Worm (Caenorhabditis elegans): ENCODE results near the gene aldo-1.
A peak's percentile ranks its signal among the peaks of the same experiment; 100 is the strongest.

The aldo-1 gene

ce11 chrIII:13606016-13606530 lies 41.3 kb upstream of the aldo-1 start, which contains the start of gene act-5 (continued):
- TF ChIP-seq madf-9 (GFP tag; conservative IDR thresholded peaks at IDR 0.05) (no peak), lsy-2 (tag; optimal IDR thresholded peaks at IDR 0.05) (no peak), ceh-44 (GFP tag; IDR thresholded peaks at IDR 0.05) (no peak), snpc-1.2 (GFP tag; IDR thresholded peaks at IDR 0.05) (no peak), spr-1 (tag; optimal IDR thresholded peaks at IDR 0.05) (no peak), daf-19 (GFP tag; conservative IDR thresholded peaks at IDR 0.05) (no peak), jun-1 (tag; optimal IDR thresholded peaks at IDR 0.05) (no peak), lin-1 (GFP tag; IDR thresholded peaks at IDR 0.05) (0 out of 2 replicates have a peak, but pooled peaks have one; percentile 39), nhr-48 (tag; optimal IDR thresholded peaks at IDR 0.05) (peak; percentile 69), pqm-1 (tag; optimal IDR thresholded peaks at IDR 0.05) (peak; percentile 91), attf-4 (tag; optimal IDR thresholded peaks at IDR 0.05) (no peak), mep-1 (tag; optimal IDR thresholded peaks at IDR 0.05) (peak; percentile 23), R02D3.7 (tag; optimal IDR thresholded peaks at IDR 0.05) (no peak), unc-39 (tag; optimal IDR thresholded peaks at IDR 0.05) (no peak)

ce11 chrIII:13604834-13605233 lies 40.1 kb upstream of the aldo-1 start:
- no peak for TF ChIP-seq zip-11 (GFP tag; IDR thresholded peaks at IDR 0.05)
- no peak for TF ChIP-seq nhr-25 (tag; optimal IDR thresholded peaks at IDR 0.05; ENCODE audit: borderline replicate concordance, insufficient read depth)
- TF ChIP-seq ceh-82 (tag; optimal IDR thresholded peaks at IDR 0.05) = no peak
- TF ChIP-seq pha-4 (GFP tag; IDR thresholded peaks at IDR 0.05) = 0 out of 2 replicates have a peak, but pooled peaks have one; percentile 13
- TF ChIP-seq pha-4 (tag; optimal IDR thresholded peaks at IDR 0.05) = no peak
- no peak for TF ChIP-seq spr-1 (tag; optimal IDR thresholded peaks at IDR 0.05)
- no peak for TF ChIP-seq nhr-42 (GFP tag; IDR thresholded peaks at IDR 0.05)
- TF ChIP-seq madf-9 (GFP tag; conservative IDR thresholded peaks at IDR 0.05) = no peak
- TF ChIP-seq tra-1 (GFP tag; IDR thresholded peaks at IDR 0.05) = no peak
- TF ChIP-seq daf-12 (tag; optimal IDR thresholded peaks at IDR 0.05) = no peak
- no peak for TF ChIP-seq gei-8 (GFP tag; optimal IDR thresholded peaks at IDR 0.05)
- no peak for TF ChIP-seq lim-7 (GFP tag; IDR thresholded peaks at IDR 0.05)
- TF ChIP-seq dmd-6 (GFP tag; IDR thresholded peaks at IDR 0.05) = no peak
- 0 out of 2 replicates have a peak, but pooled peaks have one; percentile 6 for TF ChIP-seq F26F4.8 (GFP tag; conservative IDR thresholded peaks at IDR 0.05)
- TF ChIP-seq pqm-1 (tag; optimal IDR thresholded peaks at IDR 0.05) = no peak
- TF ChIP-seq daf-19 (GFP tag; conservative IDR thresholded peaks at IDR 0.05) = no peak
- no peak for TF ChIP-seq mxl-3 (GFP tag; optimal IDR thresholded peaks at IDR 0.05)
- TF ChIP-seq D1046.2 (GFP tag; IDR thresholded peaks at IDR 0.05) = no peak
- no peak for TF ChIP-seq nhr-77 (tag; optimal IDR thresholded peaks at IDR 0.05)
- no peak for TF ChIP-seq ztf-7 (tag; optimal IDR thresholded peaks at IDR 0.05)
- TF ChIP-seq hlh-30 (tag; optimal IDR thresholded peaks at IDR 0.05; ENCODE audit: insufficient read depth) = no peak
- peak; percentile 94 for TF ChIP-seq set-16 (GFP tag; IDR thresholded peaks at IDR 0.05)
- peak; percentile 35; the same call in 1 of the 2 replicates for TF ChIP-seq egl-43 (GFP tag; IDR thresholded peaks at IDR 0.05)
- no peak for TF ChIP-seq ceh-44 (GFP tag; IDR thresholded peaks at IDR 0.05)
- no peak for TF ChIP-seq F49E8.2 (tag; optimal IDR thresholded peaks at IDR 0.05; ENCODE audit: borderline replicate concordance)
- no peak for TF ChIP-seq daf-8 (GFP tag; IDR thresholded peaks at IDR 0.05)
- TF ChIP-seq ceh-62 (tag; optimal IDR thresholded peaks at IDR 0.05) = no peak
- TF ChIP-seq zfp-3 (GFP tag; conservative IDR thresholded peaks at IDR 0.05) = no peak
- TF ChIP-seq lin-39 (tag; optimal IDR thresholded peaks at IDR 0.05) = no peak
- no peak for TF ChIP-seq nhr-11 (tag; optimal IDR thresholded peaks at IDR 0.05)
- TF ChIP-seq attf-4 (tag; optimal IDR thresholded peaks at IDR 0.05) = no peak
- no peak for TF ChIP-seq Y48G9A.11 (GFP tag; IDR thresholded peaks at IDR 0.05)
- TF ChIP-seq spr-3 (GFP tag; optimal IDR thresholded peaks at IDR 0.05) = peak; percentile 57
- TF ChIP-seq F44E2.7 (GFP tag; IDR thresholded peaks at IDR 0.05) = 0 out of 2 replicates have a peak, but pooled peaks have one; percentile 63
- TF ChIP-seq dpl-1 (GFP tag; optimal IDR thresholded peaks at IDR 0.05) = no peak
- TF ChIP-seq zip-2 (tag; optimal IDR thresholded peaks at IDR 0.05) = no peak
- no peak for TF ChIP-seq lin-15B (tag; optimal IDR thresholded peaks at IDR 0.05)
- no peak for TF ChIP-seq ztf-11 (tag; optimal IDR thresholded peaks at IDR 0.05)
- no peak for TF ChIP-seq jun-1 (tag; optimal IDR thresholded peaks at IDR 0.05)
- no peak for TF ChIP-seq ZK546.5 (tag; optimal IDR thresholded peaks at IDR 0.05)
- no peak for TF ChIP-seq ama-1 (optimal IDR thresholded peaks at IDR 0.05)
- no peak for TF ChIP-seq lin-29 (GFP tag; IDR thresholded peaks at IDR 0.05)
- TF ChIP-seq lir-3 (tag; optimal IDR thresholded peaks at IDR 0.05) = no peak

All from whole organism, L4 larva.